Fruit fly (Drosophila melanogaster): ENCODE data around the gene CG43815.

CG43815 gene

dm6 chr2L:3562435-3562834 lies 13.6 kb upstream of the CG43815 start:
- TF ChIP-seq kay (GFP tag; ENCODE audit: borderline replicate concordance) (no peak), CG7101 (tag; optimal IDR thresholded peaks at IDR 0.05) (no peak), CG5204 (GFP tag; optimal IDR thresholded peaks at IDR 0.05) (no peak), CG14711 (tag; optimal IDR thresholded peaks at IDR 0.05) (no peak), CG7045 (GFP tag; optimal IDR thresholded peaks at IDR 0.05) (no peak), bab1 (GFP tag; optimal IDR thresholded peaks at IDR 0.05) (no peak), ovo (GFP tag; optimal IDR thresholded peaks at IDR 0.05) (no peak), Clk (GFP tag; optimal IDR thresholded peaks at IDR 0.05) (no peak), pad (GFP tag; optimal IDR thresholded peaks at IDR 0.05) (no peak), CG1620 (GFP tag; optimal IDR thresholded peaks at IDR 0.05) (no peak), CG12768 (GFP tag; optimal IDR thresholded peaks at IDR 0.05) (no peak), CG33017 (tag; optimal IDR thresholded peaks at IDR 0.05) (no peak), cic (GFP tag; optimal IDR thresholded peaks at IDR 0.05) (no peak), cnc (optimal IDR thresholded peaks at IDR 0.05) (no peak), Crg-1 (GFP tag; optimal IDR thresholded peaks at IDR 0.05) (no peak), tj (GFP tag; optimal IDR thresholded peaks at IDR 0.05) (no peak), CG11617 (GFP tag; optimal IDR thresholded peaks at IDR 0.05) (no peak), toe (GFP tag; optimal IDR thresholded peaks at IDR 0.05) (no peak), Hr96 (GFP tag; optimal IDR thresholded peaks at IDR 0.05) (no peak)

dm6 chr2L:3564556-3564955 lies 11.5 kb upstream of the CG43815 start:
- TF ChIP-seq CG5204 (GFP tag; optimal IDR thresholded peaks at IDR 0.05) (no peak), ovo (GFP tag; optimal IDR thresholded peaks at IDR 0.05) (no peak), Clk (GFP tag; optimal IDR thresholded peaks at IDR 0.05) (no peak), pad (GFP tag; optimal IDR thresholded peaks at IDR 0.05) (no peak), CG11617 (GFP tag; optimal IDR thresholded peaks at IDR 0.05) (no peak), CG33017 (tag; optimal IDR thresholded peaks at IDR 0.05) (no peak), Hr96 (GFP tag; optimal IDR thresholded peaks at IDR 0.05) (no peak), kay (GFP tag; ENCODE audit: borderline replicate concordance) (no peak), cic (GFP tag; optimal IDR thresholded peaks at IDR 0.05) (no peak), Mnt (GFP tag; optimal IDR thresholded peaks at IDR 0.05) (no peak), Crg-1 (GFP tag; optimal IDR thresholded peaks at IDR 0.05) (no peak), cnc (optimal IDR thresholded peaks at IDR 0.05) (no peak)

dm6 chr2L:3566532-3566931 lies 9.5 kb upstream of the CG43815 start:
- TF ChIP-seq CG7045 (GFP tag; optimal IDR thresholded peaks at IDR 0.05) (no peak), cnc (optimal IDR thresholded peaks at IDR 0.05) (no peak), ovo (GFP tag; optimal IDR thresholded peaks at IDR 0.05) (no peak), toe (GFP tag; optimal IDR thresholded peaks at IDR 0.05) (no peak)

dm6 chr2L:3567394-3567793 lies 8.6 kb upstream of the CG43815 start:
- TF ChIP-seq tj (GFP tag; optimal IDR thresholded peaks at IDR 0.05) (no peak), pad (GFP tag; optimal IDR thresholded peaks at IDR 0.05) (no peak)

dm6 chr2L:3569892-3570291 lies 6.1 kb upstream of the CG43815 start:
- TF ChIP-seq CG14711 (tag; optimal IDR thresholded peaks at IDR 0.05): no peak
- TF ChIP-seq Mnt (GFP tag; optimal IDR thresholded peaks at IDR 0.05): no peak
- no peak for TF ChIP-seq kay (GFP tag; ENCODE audit: borderline replicate concordance)
- no peak for TF ChIP-seq CG7101 (tag; optimal IDR thresholded peaks at IDR 0.05)
- TF ChIP-seq CG5204 (GFP tag; optimal IDR thresholded peaks at IDR 0.05): no peak
- TF ChIP-seq Crg-1 (GFP tag; optimal IDR thresholded peaks at IDR 0.05): no peak
- no peak for TF ChIP-seq CG1620 (GFP tag; optimal IDR thresholded peaks at IDR 0.05)
- no peak for TF ChIP-seq Clk (GFP tag; optimal IDR thresholded peaks at IDR 0.05)

- no peak for TF ChIP-seq Clk (GFP tag; optimal IDR thresholded peaks at IDR 0.05)
- no peak for TF ChIP-seq tj (GFP tag; optimal IDR thresholded peaks at IDR 0.05)
- TF ChIP-seq CG33017 (tag; optimal IDR thresholded peaks at IDR 0.05): no peak
- TF ChIP-seq Hr96 (GFP tag; optimal IDR thresholded peaks at IDR 0.05): no peak
- no peak for TF ChIP-seq toe (GFP tag; optimal IDR thresholded peaks at IDR 0.05)
- no peak for TF ChIP-seq CG11617 (GFP tag; optimal IDR thresholded peaks at IDR 0.05)
- no peak for TF ChIP-seq CG12768 (GFP tag; optimal IDR thresholded peaks at IDR 0.05)
- TF ChIP-seq bab1 (GFP tag; optimal IDR thresholded peaks at IDR 0.05): no peak
- no peak for TF ChIP-seq Mnt (GFP tag; optimal IDR thresholded peaks at IDR 0.05)
- TF ChIP-seq ovo (GFP tag; optimal IDR thresholded peaks at IDR 0.05): no peak
- no peak for TF ChIP-seq cnc (optimal IDR thresholded peaks at IDR 0.05)
- no peak for TF ChIP-seq kay (GFP tag; ENCODE audit: borderline replicate concordance)
- TF ChIP-seq CG5204 (GFP tag; optimal IDR thresholded peaks at IDR 0.05): no peak
- TF ChIP-seq CG7045 (GFP tag; optimal IDR thresholded peaks at IDR 0.05): no peak
- TF ChIP-seq pad (GFP tag; optimal IDR thresholded peaks at IDR 0.05): no peak
- no peak for TF ChIP-seq cic (GFP tag; optimal IDR thresholded peaks at IDR 0.05)
- TF ChIP-seq CG7101 (tag; optimal IDR thresholded peaks at IDR 0.05): no peak
- TF ChIP-seq CG1620 (GFP tag; optimal IDR thresholded peaks at IDR 0.05): no peak
These were observed 5.4 kb upstream of the CG43815 start for dm6 chr2L:3570566-3570965.

- no peak for TF ChIP-seq CG11617 (GFP tag; optimal IDR thresholded peaks at IDR 0.05)
- TF ChIP-seq cnc (optimal IDR thresholded peaks at IDR 0.05): no peak
- no peak for TF ChIP-seq Mnt (GFP tag; optimal IDR thresholded peaks at IDR 0.05)
- TF ChIP-seq CG7101 (tag; optimal IDR thresholded peaks at IDR 0.05): no peak
- TF ChIP-seq ovo (GFP tag; optimal IDR thresholded peaks at IDR 0.05): no peak
- no peak for TF ChIP-seq kay (GFP tag; ENCODE audit: borderline replicate concordance)
- no peak for TF ChIP-seq Clk (GFP tag; optimal IDR thresholded peaks at IDR 0.05)
- TF ChIP-seq Crg-1 (GFP tag; optimal IDR thresholded peaks at IDR 0.05): no peak
- no peak for TF ChIP-seq CG12768 (GFP tag; optimal IDR thresholded peaks at IDR 0.05)
- TF ChIP-seq cic (GFP tag; optimal IDR thresholded peaks at IDR 0.05): no peak
- no peak for TF ChIP-seq CG5204 (GFP tag; optimal IDR thresholded peaks at IDR 0.05)
- no peak for TF ChIP-seq tj (GFP tag; optimal IDR thresholded peaks at IDR 0.05)
- no peak for TF ChIP-seq toe (GFP tag; optimal IDR thresholded peaks at IDR 0.05)
- no peak for TF ChIP-seq Hr96 (GFP tag; optimal IDR thresholded peaks at IDR 0.05)
These were observed 4.6 kb upstream of the CG43815 start for dm6 chr2L:3571457-3571856.

All from whole organism, adult.